Fruit fly (Drosophila melanogaster): Measurements from ENCODE around the gene Slob.

DNA sequence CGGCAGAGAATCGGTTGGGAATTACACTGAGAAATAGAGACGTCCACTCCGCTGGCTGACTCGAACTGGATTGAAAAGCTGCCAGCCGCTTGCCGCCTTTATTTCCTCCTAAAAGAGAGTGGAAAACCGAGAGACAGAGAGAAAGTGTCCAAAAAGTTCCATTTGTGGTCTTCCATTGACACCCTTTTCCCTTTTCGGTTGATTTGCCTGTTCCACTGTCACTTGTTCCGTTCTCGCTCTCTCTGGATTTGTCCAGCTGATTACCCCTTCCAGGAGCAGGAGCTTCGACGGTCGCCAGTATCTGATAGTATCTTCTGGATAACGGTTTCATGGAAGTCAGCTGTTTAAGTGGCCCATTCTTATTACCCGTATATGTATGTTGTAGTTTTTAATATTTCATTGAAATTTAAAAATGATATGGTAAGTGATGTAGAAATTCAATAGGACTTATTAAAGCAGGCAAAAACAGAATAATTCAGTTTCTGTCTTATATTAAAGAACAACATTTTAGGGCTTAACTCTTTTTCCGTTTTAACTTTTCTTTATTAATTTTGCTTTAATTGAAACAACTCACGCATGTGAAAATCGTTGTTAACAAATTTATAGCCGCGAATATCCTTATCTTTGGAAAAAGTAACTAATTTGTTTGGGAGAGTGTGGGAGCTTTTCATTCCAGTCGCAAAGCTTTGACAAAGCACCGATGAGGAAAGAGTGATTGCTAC is at the start of gene Slob:
- TF ChIP-seq CG7101 (tag; optimal IDR thresholded peaks at IDR 0.05) = no peak
- TF ChIP-seq tj (GFP tag; optimal IDR thresholded peaks at IDR 0.05) = no peak
- no peak for TF ChIP-seq Hr96 (GFP tag; optimal IDR thresholded peaks at IDR 0.05)

Data from whole organism, adult.